Worm (Caenorhabditis elegans) whole organism, L4/young adult: ENCODE results near the gene Y54G2A.38.

ENCODE experiments used
- W03F9.2 ChIP-seq: fragments of 150-350 bp; optimal IDR thresholded peaks from 2 replicates; lab custom pipeline; 2014; ENCODE audit warnings: missing biosample characterization, missing genetic modification characterization
- him-1 ChIP-seq: sonication (generic microtip); optimal IDR thresholded peaks from 2 replicates; lab custom pipeline; 2016; ENCODE audit warnings: missing genotype, missing genetic modification reagents, missing genetic modification characterization, missing compliant biosample characterization

DNA sequence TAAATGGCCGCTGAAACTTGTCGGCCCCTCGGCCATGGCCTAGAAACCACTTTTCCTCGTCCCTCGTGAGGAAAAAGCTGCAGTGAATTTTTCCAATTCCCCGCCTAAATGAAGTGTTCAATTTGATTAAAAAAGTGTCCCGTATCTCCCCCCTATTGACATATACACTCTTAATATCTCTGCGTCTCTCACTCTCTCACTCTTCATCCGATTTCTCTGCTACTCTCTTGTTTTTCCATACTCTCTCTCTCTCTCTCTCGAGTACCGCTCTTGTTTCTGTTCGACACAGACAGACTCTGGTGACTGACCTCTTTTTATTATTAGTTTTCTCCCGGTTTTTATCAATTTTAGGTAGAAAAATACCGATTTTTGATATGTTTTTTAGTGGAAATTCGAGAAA, 25.8 kb downstream of the Y54G2A.38 start:
- no peak for TF ChIP-seq W03F9.2 (tag; lab: Kevin White, UChicago)
- TF ChIP-seq him-1 (tag; lab: Kevin White, UChicago) = no peak
